Worm (Caenorhabditis elegans): ENCODE data around the gene D1022.9.
A peak's percentile ranks its signal among the peaks of the same experiment; 100 is the strongest.

D1022.9 gene

ce11 chrII:7478487-7479234, 10.8 kb downstream of the D1022.9 start, which contains the start of the genes aka-1 and ubc-6 (continued):
- TF ChIP-seq ccch-3 (GFP tag; optimal IDR thresholded peaks at IDR 0.05) (no peak), xnd-1 (tag; optimal IDR thresholded peaks at IDR 0.05) (peak; percentile 21), zfh-2 (GFP tag; conservative IDR thresholded peaks at IDR 0.05) (peak; percentile 95), Y67H2A.10 (GFP tag; conservative IDR thresholded peaks at IDR 0.05) (peak; percentile 92), Y56A3A.18 (GFP tag; IDR thresholded peaks at IDR 0.05) (peak; percentile 93; the same call in 1 of the 2 replicates), gei-17 (GFP tag; optimal IDR thresholded peaks at IDR 0.05) (peak; percentile 66), lsl-1 (GFP tag; optimal IDR thresholded peaks at IDR 0.05) (peak; percentile 81), lin-35 (GFP tag; optimal IDR thresholded peaks at IDR 0.05) (peak in 1 of 3 experiments; percentile 70), cebp-1 (GFP tag; IDR thresholded peaks at IDR 0.05) (peak; percentile 80), cebp-1 (tag; optimal IDR thresholded peaks at IDR 0.05) (peak; percentile 91), attf-5 (GFP tag; optimal IDR thresholded peaks at IDR 0.05) (peak; percentile 96), egl-18 (GFP tag; IDR thresholded peaks at IDR 0.05) (peak; percentile 81; the same call in 1 of the 2 replicates), repo-1 (tag; optimal IDR thresholded peaks at IDR 0.05) (peak; percentile 22), pha-4 (tag; optimal IDR thresholded peaks at IDR 0.05) (no peak), bed-2 (GFP tag; IDR thresholded peaks at IDR 0.05) (peak; percentile 89), D2030.7 (GFP tag; IDR thresholded peaks at IDR 0.05) (peak; percentile 98), K11D2.4 (GFP tag; IDR thresholded peaks at IDR 0.05) (peak; percentile 94), nhr-27 (tag; optimal IDR thresholded peaks at IDR 0.05) (peak; percentile 15), sea-2 (GFP tag; IDR thresholded peaks at IDR 0.05) (0 out of 2 replicates have a peak, but pooled peaks have one; percentile 34), F33H1.4 (GFP tag; IDR thresholded peaks at IDR 0.05) (peak; percentile 80), ztf-25 (GFP tag; IDR thresholded peaks at IDR 0.05) (peak; percentile 97), F39B2.1 (GFP tag; IDR thresholded peaks at IDR 0.05) (no peak), F55B11.4 (tag; optimal IDR thresholded peaks at IDR 0.05; ENCODE audit: borderline replicate concordance, insufficient read depth) (no peak), lsy-27 (tag; optimal IDR thresholded peaks at IDR 0.05; ENCODE audit: borderline replicate concordance, insufficient read depth) (peak; percentile 55), ceh-100 (GFP tag; IDR thresholded peaks at IDR 0.05) (peak; percentile 98), hrde-1 (tag; optimal IDR thresholded peaks at IDR 0.05; ENCODE audit: borderline replicate concordance) (peak; percentile 48), ztf-26 (tag; optimal IDR thresholded peaks at IDR 0.05) (peak; percentile 73), let-526 (GFP tag; IDR thresholded peaks at IDR 0.05) (peak; percentile 91), F57A8.1 (GFP tag; optimal IDR thresholded peaks at IDR 0.05) (peak; percentile 19), ceh-79 (tag; optimal IDR thresholded peaks at IDR 0.05) (no peak), mes-4 (tag; optimal IDR thresholded peaks at IDR 0.05) (no peak), F10E7.11 (tag; optimal IDR thresholded peaks at IDR 0.05) (no peak), nfya-2 (GFP tag; IDR thresholded peaks at IDR 0.05) (no peak), Y95B8A.8 (GFP tag; IDR thresholded peaks at IDR 0.05) (peak; percentile 94), mxl-1 (tag; optimal IDR thresholded peaks at IDR 0.05) (no peak), ztf-18 (tag; optimal IDR thresholded peaks at IDR 0.05) (peak; percentile 88), efl-1 (GFP tag; optimal IDR thresholded peaks at IDR 0.05) (peak; percentile 54), mcd-1 (GFP tag; IDR thresholded peaks at IDR 0.05) (peak; percentile 96), F52B5.7 (tag; optimal IDR thresholded peaks at IDR 0.05) (peak; percentile 54), ceh-27 (GFP tag; optimal IDR thresholded peaks at IDR 0.05) (peak; percentile 94), Y53G8AR.9 (GFP tag; conservative IDR thresholded peaks at IDR 0.05) (peak; percentile 91), cebp-2 (GFP tag; IDR thresholded peaks at IDR 0.05) (peak; percentile 78; the same call in 1 of the 2 replicates), hmg-1.2 (GFP tag; IDR thresholded peaks at IDR 0.05) (peak; percentile 82), rcor-1 (GFP tag; IDR thresholded peaks at IDR 0.05) (peak; percentile 93), pbrm-1 (GFP tag; IDR thresholded peaks at IDR 0.05) (peak; percentile 97), fkh-3 (tag; optimal IDR thresholded peaks at IDR 0.05) (no peak), B0336.3 (GFP tag; IDR thresholded peaks at IDR 0.05) (peak; percentile 91)

All from whole organism, young adult.